Worm (Caenorhabditis elegans): Measurements from ENCODE around the gene Y47D3A.21.

The Y47D3A.21 gene

DNA sequence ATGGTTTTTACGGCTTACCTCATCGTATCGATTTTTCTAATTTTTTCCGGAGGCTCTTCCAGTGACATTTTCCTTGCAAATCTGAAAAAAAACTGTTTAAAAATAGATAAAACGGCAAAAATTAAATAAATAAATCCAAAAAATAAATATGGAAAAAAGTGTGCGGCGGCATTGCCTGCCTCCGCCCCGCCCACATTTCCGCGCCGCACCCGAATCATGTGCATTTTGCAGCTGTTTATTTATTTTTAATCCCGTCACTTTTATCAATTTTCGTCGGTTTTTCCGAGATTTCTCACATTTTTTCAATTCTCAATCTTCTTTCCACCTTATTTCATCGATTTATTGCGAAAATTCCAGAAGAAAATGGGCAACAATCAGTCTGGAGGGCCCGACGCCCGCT, 41.9 kb downstream of the Y47D3A.21 start, which contains the start of the genes Y47D3A.14 and aakb-2:
Y47D3A.14 (minus strand) TSS at position 81 of the 400 bp plus-strand sequence.
aakb-2 (plus strand) TSS at position 356 of the 400 bp plus-strand sequence.
- no peak for TF ChIP-seq nhr-11 (tag; optimal IDR thresholded peaks at IDR 0.05)
- TF ChIP-seq mdl-1 (tag; optimal IDR thresholded peaks at IDR 0.05), result no peak
- TF ChIP-seq skn-1 (tag; optimal IDR thresholded peaks at IDR 0.05), result peak; percentile 4
- no peak for TF ChIP-seq ztf-11 (tag; optimal IDR thresholded peaks at IDR 0.05)
- peak; percentile 60 for TF ChIP-seq snpc-4 (tag; optimal IDR thresholded peaks at IDR 0.05)
- no peak for TF ChIP-seq elt-2 (tag; optimal IDR thresholded peaks at IDR 0.05)
- TF ChIP-seq pha-4 (tag; optimal IDR thresholded peaks at IDR 0.05), result peak; percentile 87
- TF ChIP-seq fos-1 (tag; optimal IDR thresholded peaks at IDR 0.05), result no peak
- TF ChIP-seq lin-39 (tag; optimal IDR thresholded peaks at IDR 0.05), result peak; percentile 19
- TF ChIP-seq ama-1 (optimal IDR thresholded peaks at IDR 0.05), result peak; percentile 43
- no peak for TF ChIP-seq fkh-2 (tag; optimal IDR thresholded peaks at IDR 0.05)
- TF ChIP-seq elt-1 (tag; optimal IDR thresholded peaks at IDR 0.05), result no peak
- TF ChIP-seq pqm-1 (tag; optimal IDR thresholded peaks at IDR 0.05), result no peak
- TF ChIP-seq aly-2 (tag; optimal IDR thresholded peaks at IDR 0.05), result no peak
- TF ChIP-seq hmg-11 (tag; optimal IDR thresholded peaks at IDR 0.05), result peak; percentile 86
- peak; percentile 18 for TF ChIP-seq lin-15B (tag; optimal IDR thresholded peaks at IDR 0.05)
- TF ChIP-seq ztf-4 (tag; optimal IDR thresholded peaks at IDR 0.05), result no peak
- no peak for TF ChIP-seq daf-12 (tag; optimal IDR thresholded peaks at IDR 0.05)
- no peak for TF ChIP-seq R02D3.7 (tag; optimal IDR thresholded peaks at IDR 0.05)
- TF ChIP-seq egl-27 (tag; optimal IDR thresholded peaks at IDR 0.05), result no peak
- TF ChIP-seq zag-1 (tag; optimal IDR thresholded peaks at IDR 0.05), result no peak
- TF ChIP-seq nhr-43 (tag; optimal IDR thresholded peaks at IDR 0.05; ENCODE audit: poor library complexity, severe bottlenecking), result no peak
- no peak for TF ChIP-seq sea-2 (GFP tag; optimal IDR thresholded peaks at IDR 0.05)
- no peak for TF ChIP-seq unc-39 (tag; optimal IDR thresholded peaks at IDR 0.05)
- no peak for TF ChIP-seq ZK546.5 (tag; optimal IDR thresholded peaks at IDR 0.05)
- peak; percentile 16 for TF ChIP-seq nhr-23 (tag; optimal IDR thresholded peaks at IDR 0.05)
- peak; percentile 78 for TF ChIP-seq nfya-1 (tag; optimal IDR thresholded peaks at IDR 0.05; ENCODE audit: insufficient read depth)
- TF ChIP-seq nhr-28 (tag; optimal IDR thresholded peaks at IDR 0.05), result no peak
- no peak for TF ChIP-seq nhr-12 (tag; optimal IDR thresholded peaks at IDR 0.05)
- no peak for TF ChIP-seq ceh-16 (tag; optimal IDR thresholded peaks at IDR 0.05)
- TF ChIP-seq nhr-77 (tag; optimal IDR thresholded peaks at IDR 0.05), result no peak
- TF ChIP-seq jun-1 (tag; optimal IDR thresholded peaks at IDR 0.05), result no peak

ce11 chrIII:11234742-11235141, 44.0 kb downstream of the Y47D3A.21 start, which contains the start of gene Y47D3A.34:
Gene Y47D3A.34, minus strand, starts transcription at chrIII:11234861.
- TF ChIP-seq fos-1 (tag; optimal IDR thresholded peaks at IDR 0.05) (no peak), fkh-10 (GFP tag; optimal IDR thresholded peaks at IDR 0.05) (peak; percentile 85)

DNA sequence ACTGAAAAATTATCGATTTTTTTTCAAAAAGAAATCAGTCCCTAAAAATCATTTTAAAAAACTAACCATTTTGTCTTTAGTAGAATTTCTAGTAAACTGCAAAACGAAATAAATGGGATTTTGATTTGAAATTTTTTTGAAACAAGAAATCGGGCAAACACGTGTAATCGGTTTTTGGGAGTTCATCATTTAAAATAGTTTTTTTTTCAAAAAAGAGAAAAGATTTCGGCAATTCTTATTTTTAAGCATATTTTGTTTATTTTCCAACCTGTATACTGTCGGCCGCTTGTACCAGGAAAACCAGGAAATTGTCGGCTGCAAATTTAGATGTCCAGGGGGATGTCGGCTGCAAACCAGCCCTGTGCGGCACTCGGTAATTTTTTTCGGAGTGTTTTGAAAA, 46.7 kb downstream of the Y47D3A.21 start, which contains the start of gene elo-8:
elo-8 (minus strand) TSS at position 101 of the 400 bp plus-strand sequence.
- TF ChIP-seq zag-1 (tag; optimal IDR thresholded peaks at IDR 0.05) (no peak), daf-12 (tag; optimal IDR thresholded peaks at IDR 0.05) (no peak), snpc-4 (tag; optimal IDR thresholded peaks at IDR 0.05) (no peak), nhr-28 (tag; optimal IDR thresholded peaks at IDR 0.05) (no peak), ztf-11 (tag; optimal IDR thresholded peaks at IDR 0.05) (no peak), ceh-16 (tag; optimal IDR thresholded peaks at IDR 0.05) (no peak), nhr-23 (tag; optimal IDR thresholded peaks at IDR 0.05) (no peak), R02D3.7 (tag; optimal IDR thresholded peaks at IDR 0.05) (no peak), lsy-12 (tag; optimal IDR thresholded peaks at IDR 0.05) (no peak), nhr-67 (tag; optimal IDR thresholded peaks at IDR 0.05) (no peak), elt-1 (tag; optimal IDR thresholded peaks at IDR 0.05) (no peak), nfya-1 (tag; optimal IDR thresholded peaks at IDR 0.05; ENCODE audit: insufficient read depth) (no peak), lin-15B (tag; optimal IDR thresholded peaks at IDR 0.05) (no peak), nhr-237 (tag; optimal IDR thresholded peaks at IDR 0.05) (no peak), ztf-4 (tag; optimal IDR thresholded peaks at IDR 0.05) (no peak), eor-1 (tag; optimal IDR thresholded peaks at IDR 0.05) (no peak), jun-1 (tag; optimal IDR thresholded peaks at IDR 0.05) (no peak), hmg-11 (tag; optimal IDR thresholded peaks at IDR 0.05) (no peak)

ce11 chrIII:11231408-11231807, 47.3 kb downstream of the Y47D3A.21 start:
- no peak for TF ChIP-seq lin-39 (tag; optimal IDR thresholded peaks at IDR 0.05)
- TF ChIP-seq ceh-28 (tag; optimal IDR thresholded peaks at IDR 0.05), result peak; percentile 31
- TF ChIP-seq nhr-77 (tag; optimal IDR thresholded peaks at IDR 0.05), result no peak
- TF ChIP-seq elt-1 (tag; optimal IDR thresholded peaks at IDR 0.05), result no peak
- TF ChIP-seq pha-4 (tag; optimal IDR thresholded peaks at IDR 0.05), result no peak

All from whole organism, L3 larva.